Fruit fly (Drosophila melanogaster): ENCODE results near the gene Nprl2.
A peak's percentile ranks its signal among the peaks of the same experiment; 100 is the strongest.

Gene Nprl2

dm6 chrX:16884280-16884679 lies at the start of gene Nprl2, which contains the start of gene Polr3I:
Nprl2 (minus strand) TSS chrX:16884365.
Polr3I (plus strand) TSS chrX:16884581.
- TF ChIP-seq CG9948 (tag; optimal IDR thresholded peaks at IDR 0.05) (no peak), CG13204 (GFP tag; optimal IDR thresholded peaks at IDR 0.05) (no peak), rn (GFP tag; IDR thresholded peaks at IDR 0.05) (no peak), Pif1A (GFP tag; optimal IDR thresholded peaks at IDR 0.05) (no peak), D1 (tag; optimal IDR thresholded peaks at IDR 0.05) (no peak), CG12605 (GFP tag; IDR thresholded peaks at IDR 0.05) (no peak), gl (tag; optimal IDR thresholded peaks at IDR 0.05) (no peak), fd96Ca (GFP tag; IDR thresholded peaks at IDR 0.05) (no peak), CG17806 (tag; optimal IDR thresholded peaks at IDR 0.05) (no peak)

- TF ChIP-seq fd96Ca (GFP tag; IDR thresholded peaks at IDR 0.05) (0 out of 3 replicates have a peak, but pooled peaks have one; percentile 15), CG8301 (tag; optimal IDR thresholded peaks at IDR 0.05) (peak; percentile 41), CG13204 (GFP tag; optimal IDR thresholded peaks at IDR 0.05) (no peak), CG14655 (GFP tag; optimal IDR thresholded peaks at IDR 0.05) (no peak), CG8159 (tag; optimal IDR thresholded peaks at IDR 0.05) (peak; percentile 12), CG4496 (GFP tag; IDR thresholded peaks at IDR 0.05) (peak; percentile 57; the same call in 1 of the 3 replicates), CG9948 (tag; optimal IDR thresholded peaks at IDR 0.05) (peak; percentile 13), CG15710 (tag; optimal IDR thresholded peaks at IDR 0.05) (peak; percentile 14), EcR (GFP tag; optimal IDR thresholded peaks at IDR 0.05) (no peak), CG10348 (GFP tag; IDR thresholded peaks at IDR 0.05) (no peak), Pif1A (GFP tag; optimal IDR thresholded peaks at IDR 0.05) (peak; percentile 16), Ets98B (GFP tag; IDR thresholded peaks at IDR 0.05) (peak; percentile 38), CG32121 (GFP tag; IDR thresholded peaks at IDR 0.05) (0 out of 2 replicates have a peak, but pooled peaks have one; percentile 22), CG17806 (tag; optimal IDR thresholded peaks at IDR 0.05) (peak; percentile 8), CG34367 (tag; optimal IDR thresholded peaks at IDR 0.05) (no peak)
These were observed 48.7 kb upstream of the Nprl2 start for dm6 chrX:16932820-16933386.

- TF ChIP-seq Pif1A (GFP tag; optimal IDR thresholded peaks at IDR 0.05) (no peak), CG34367 (tag; optimal IDR thresholded peaks at IDR 0.05) (peak; percentile 29), CG4496 (GFP tag; IDR thresholded peaks at IDR 0.05) (no peak), EcR (GFP tag; optimal IDR thresholded peaks at IDR 0.05) (no peak), CG8159 (tag; optimal IDR thresholded peaks at IDR 0.05) (peak; percentile 23), CG12605 (GFP tag; IDR thresholded peaks at IDR 0.05) (no peak), D1 (tag; optimal IDR thresholded peaks at IDR 0.05) (no peak), rn (GFP tag; IDR thresholded peaks at IDR 0.05) (no peak), CG14655 (GFP tag; optimal IDR thresholded peaks at IDR 0.05) (no peak), CG32121 (GFP tag; IDR thresholded peaks at IDR 0.05) (no peak), CG13204 (GFP tag; optimal IDR thresholded peaks at IDR 0.05) (no peak), CG17806 (tag; optimal IDR thresholded peaks at IDR 0.05) (peak; percentile 29), Ets98B (GFP tag; IDR thresholded peaks at IDR 0.05) (no peak; the same call in 1 of the 2 replicates), fd96Ca (GFP tag; IDR thresholded peaks at IDR 0.05) (no peak; the same call in 2 of the 3 replicates), CG8301 (tag; optimal IDR thresholded peaks at IDR 0.05) (no peak), Pif1B (GFP tag; optimal IDR thresholded peaks at IDR 0.05) (no peak), CG10348 (GFP tag; IDR thresholded peaks at IDR 0.05) (no peak), CG9948 (tag; optimal IDR thresholded peaks at IDR 0.05) (peak; percentile 17), CG15710 (tag; optimal IDR thresholded peaks at IDR 0.05) (peak; percentile 16), gl (tag; optimal IDR thresholded peaks at IDR 0.05) (no peak), Snoo (tag; optimal IDR thresholded peaks at IDR 0.05) (no peak)
These were observed 48.0 kb upstream of the Nprl2 start for dm6 chrX:16931994-16932819.

dm6 chrX:16930465-16931286 lies 46.5 kb upstream of the Nprl2 start:
- TF ChIP-seq CG9948 (tag; optimal IDR thresholded peaks at IDR 0.05) (peak; percentile 69), CG15710 (tag; optimal IDR thresholded peaks at IDR 0.05) (peak; percentile 80), CG10348 (GFP tag; IDR thresholded peaks at IDR 0.05) (no peak), Pif1A (GFP tag; optimal IDR thresholded peaks at IDR 0.05) (peak; percentile 70), D1 (tag; optimal IDR thresholded peaks at IDR 0.05) (peak; percentile 10), Ets98B (GFP tag; IDR thresholded peaks at IDR 0.05) (peak; percentile 56), CG17806 (tag; optimal IDR thresholded peaks at IDR 0.05) (peak; percentile 74), fd96Ca (GFP tag; IDR thresholded peaks at IDR 0.05) (no peak; the same call in 2 of the 3 replicates), CG13204 (GFP tag; optimal IDR thresholded peaks at IDR 0.05) (peak; percentile 26), Pif1B (GFP tag; optimal IDR thresholded peaks at IDR 0.05) (peak; percentile 48), Snoo (tag; optimal IDR thresholded peaks at IDR 0.05) (peak; percentile 63), EcR (GFP tag; optimal IDR thresholded peaks at IDR 0.05) (no peak), gl (tag; optimal IDR thresholded peaks at IDR 0.05) (peak; percentile 24), CG34367 (tag; optimal IDR thresholded peaks at IDR 0.05) (peak; percentile 70), CG4496 (GFP tag; IDR thresholded peaks at IDR 0.05) (peak; percentile 84), CG12605 (GFP tag; IDR thresholded peaks at IDR 0.05) (peak; percentile 52), CG8301 (tag; optimal IDR thresholded peaks at IDR 0.05) (peak; percentile 76), CG14655 (GFP tag; optimal IDR thresholded peaks at IDR 0.05) (peak; percentile 79), rn (GFP tag; IDR thresholded peaks at IDR 0.05) (peak; percentile 55), CG32121 (GFP tag; IDR thresholded peaks at IDR 0.05) (peak; percentile 83), CG8159 (tag; optimal IDR thresholded peaks at IDR 0.05) (peak; percentile 75)

All from whole organism, pupa.